Fruit fly (Drosophila melanogaster) whole organism, embryonic: ENCODE data around the gene CG42710.

Experiments used
- Atf3 ChIP-seq: fragments of 200-800 bp; sonication (Bioruptor generic); optimal IDR thresholded peaks from 3 replicates; lab custom pipeline; 2016; ENCODE audit warnings: missing biosample characterization, missing genetic modification characterization
- CG11504 ChIP-seq: fragments of 200-800 bp; sonication (Bioruptor generic); optimal IDR thresholded peaks from 3 replicates; lab custom pipeline; 2019; ENCODE audit warnings: missing biosample characterization, mild to moderate bottlenecking, missing genetic modification characterization, moderate library complexity
- CG12299 ChIP-seq: fragments of 200-800 bp; sonication (Bioruptor generic); optimal IDR thresholded peaks from 2 replicates; lab custom pipeline; 2018; ENCODE audit warnings: missing biosample characterization, mild to moderate bottlenecking, missing genetic modification characterization
- CG1233 ChIP-seq: fragments of 200-800 bp; sonication (Bioruptor generic); optimal IDR thresholded peaks from 4 replicates; lab custom pipeline; 2018; ENCODE audit warnings: missing biosample characterization, mild to moderate bottlenecking, missing genetic modification characterization
- CG15514 ChIP-seq: fragments of 200-800 bp; sonication (Bioruptor generic); optimal IDR thresholded peaks from 3 replicates; lab custom pipeline; 2017; ENCODE audit warnings: missing biosample characterization, missing genetic modification characterization, mild to moderate bottlenecking, moderate library complexity, missing genetic modification reagents
- CG17385 ChIP-seq: fragments of 200-800 bp; sonication (Bioruptor generic); optimal IDR thresholded peaks from 3 replicates; lab custom pipeline; 2018; ENCODE audit warnings: missing biosample characterization, mild to moderate bottlenecking, missing genetic modification characterization
- CG17829 ChIP-seq: fragments of 200-800 bp; optimal IDR thresholded peaks from 2 replicates; lab custom pipeline; 2019; ENCODE audit warnings: missing biosample characterization, mild to moderate bottlenecking, missing genetic modification characterization, moderate library complexity
- CG17912 ChIP-seq: fragments of 200-800 bp; sonication (Bioruptor generic); optimal IDR thresholded peaks from 2 replicates; lab custom pipeline; 2018; ENCODE audit warnings: missing biosample characterization, mild to moderate bottlenecking, missing genetic modification characterization
- CG18619 ChIP-seq: fragments of 200-800 bp; sonication (Bioruptor generic); optimal IDR thresholded peaks from 3 replicates; lab custom pipeline; 2017; ENCODE audit warnings: missing biosample characterization, mild to moderate bottlenecking, missing genetic modification characterization
- CG2116 ChIP-seq: fragments of 200-800 bp; sonication (Bioruptor generic); optimal IDR thresholded peaks from 3 replicates; lab custom pipeline; 2018; ENCODE audit warnings: missing biosample characterization, mild to moderate bottlenecking, missing genetic modification characterization
- CG2120 ChIP-seq: fragments of 200-800 bp; sonication (Bioruptor generic); optimal IDR thresholded peaks from 3 replicates; lab custom pipeline; 2016; ENCODE audit warnings: missing biosample characterization, missing genetic modification characterization
- CG30403 ChIP-seq: fragments of 200-800 bp; sonication (Bioruptor generic); optimal IDR thresholded peaks from 3 replicates; lab custom pipeline; 2016; ENCODE audit warnings: missing biosample characterization, missing genetic modification characterization
- CG4328 ChIP-seq: fragments of 200-800 bp; sonication (Bioruptor generic); optimal IDR thresholded peaks from 3 replicates; lab custom pipeline; 2017; ENCODE audit warnings: missing biosample characterization, missing genetic modification reagents, missing genetic modification characterization
- CG4404 ChIP-seq: fragments of 200-800 bp; sonication (Bioruptor generic); IDR thresholded peaks from 2 replicates; pipeline ENCODE4 v1.3.6; 2022; ENCODE audit warnings: missing biosample characterization, missing genetic modification characterization
- CG4617 ChIP-seq: fragments of 200-800 bp; sonication (Bioruptor generic); optimal IDR thresholded peaks from 3 replicates; lab custom pipeline; 2016; ENCODE audit warnings: missing biosample characterization, missing genetic modification characterization, borderline replicate concordance
- CG4730 ChIP-seq: fragments of 200-800 bp; sonication (Bioruptor generic); IDR thresholded peaks from 2 replicates; pipeline ENCODE4 v1.3.6; 2022; ENCODE audit warnings: missing biosample characterization, missing genetic modification characterization
- CG8944 ChIP-seq: fragments of 200-800 bp; sonication (Bioruptor generic); optimal IDR thresholded peaks from 3 replicates; lab custom pipeline; 2016; ENCODE audit warnings: missing biosample characterization, missing genetic modification characterization
- CG9609 ChIP-seq: fragments of 200-800 bp; sonication (Bioruptor generic); optimal IDR thresholded peaks from 3 replicates; lab custom pipeline; 2016; ENCODE audit warnings: missing biosample characterization, missing genetic modification characterization
- Dbx ChIP-seq: fragments of 200-800 bp; sonication (Bioruptor generic); IDR thresholded peaks from 3 replicates; pipeline ENCODE4 v1.3.6; 2022; ENCODE audit warnings: missing biosample characterization, missing genetic modification characterization
- Deaf1 ChIP-seq: fragments of 200-800 bp; optimal IDR thresholded peaks from 3 replicates; lab custom pipeline; 2019; ENCODE audit warnings: missing biosample characterization, mild to moderate bottlenecking, missing genetic modification characterization, moderate library complexity
- Dek ChIP-seq: fragments of 200-800 bp; sonication (Bioruptor generic); optimal IDR thresholded peaks from 3 replicates; lab custom pipeline; 2019; ENCODE audit warnings: missing biosample characterization, mild to moderate bottlenecking, missing genetic modification characterization, moderate library complexity
- ERR ChIP-seq: fragments of 200-800 bp; sonication (Bioruptor generic); optimal IDR thresholded peaks from 2 replicates; lab custom pipeline; 2016; ENCODE audit warnings: missing biosample characterization, missing genetic modification characterization
- Fer3 ChIP-seq: fragments of 200-800 bp; sonication (Bioruptor generic); optimal IDR thresholded peaks from 2 replicates; lab custom pipeline; 2018; ENCODE audit warnings: missing biosample characterization, mild to moderate bottlenecking, missing genetic modification characterization, moderate library complexity
- Gug ChIP-seq: fragments of 200-800 bp; sonication (Bioruptor generic); IDR thresholded peaks from 4 replicates; pipeline ENCODE4 v1.3.6; 2022; ENCODE audit warnings: missing biosample characterization, missing genetic modification characterization
- H2.0 ChIP-seq: fragments of 200-800 bp; sonication (Bioruptor generic); IDR thresholded peaks from 2 replicates; pipeline ENCODE4 v1.3.6; 2022; ENCODE audit warnings: missing biosample characterization, missing genetic modification characterization
- Hmr ChIP-seq: fragments of 200-800 bp; sonication (Bioruptor generic); optimal IDR thresholded peaks from 3 replicates; lab custom pipeline; 2017; ENCODE audit warnings: mild to moderate bottlenecking, missing biosample characterization, missing genetic modification reagents, missing genetic modification characterization
- MBD-R2 ChIP-seq: fragments of 200-800 bp; sonication (Bioruptor generic); IDR thresholded peaks from 2 replicates; pipeline ENCODE4 v1.3.6; 2022; ENCODE audit warnings: missing biosample characterization, missing genetic modification characterization
- PHDP ChIP-seq: fragments of 200-800 bp; sonication (Bioruptor generic); optimal IDR thresholded peaks from 3 replicates; lab custom pipeline; 2018; ENCODE audit warnings: missing biosample characterization, mild to moderate bottlenecking, missing genetic modification characterization, moderate library complexity
- Ravus ChIP-seq: fragments of 200-800 bp; sonication (Bioruptor generic); IDR thresholded peaks from 2 replicates; pipeline ENCODE4 v1.3.6; 2022; ENCODE audit warnings: missing biosample characterization, missing genetic modification characterization
- Rfx ChIP-seq: fragments of 200-800 bp; sonication (Bioruptor generic); IDR thresholded peaks from 2 replicates; pipeline ENCODE4 v1.3.6; 2022; ENCODE audit warnings: missing biosample characterization, missing genetic modification characterization
- Rx ChIP-seq: fragments of 200-800 bp; sonication (Bioruptor generic); IDR thresholded peaks from 2 replicates; pipeline ENCODE4 v1.3.6; 2022; ENCODE audit warnings: missing biosample characterization, missing genetic modification characterization
- al ChIP-seq: fragments of 200-800 bp; sonication (Bioruptor generic); IDR thresholded peaks from 2 replicates; pipeline ENCODE4 v1.3.6; 2022; ENCODE audit warnings: missing biosample characterization, missing genetic modification characterization
- ato ChIP-seq: fragments of 200-800 bp; sonication (Bioruptor generic); IDR thresholded peaks from 2 replicates; pipeline ENCODE4 v1.3.6; 2022; ENCODE audit warnings: missing biosample characterization, missing genetic modification characterization; ENCODE audit not compliant: partially characterized antibody
- dimm ChIP-seq: fragments of 200-800 bp; sonication (Bioruptor generic); IDR thresholded peaks from 2 replicates; pipeline ENCODE4 v1.3.6; 2022; ENCODE audit warnings: missing biosample characterization, missing genetic modification characterization
- her ChIP-seq: fragments of 200-800 bp; sonication (Bioruptor generic); optimal IDR thresholded peaks from 2 replicates; lab custom pipeline; 2016; ENCODE audit warnings: missing biosample characterization, missing genetic modification characterization
- kni ChIP-seq: fragments of 200-800 bp; sonication (Bioruptor generic); optimal IDR thresholded peaks from 3 replicates; lab custom pipeline; 2017; ENCODE audit warnings: mild to moderate bottlenecking, missing biosample characterization, missing genetic modification reagents, missing genetic modification characterization
- mirr ChIP-seq: fragments of 200-800 bp; sonication (Bioruptor generic); optimal IDR thresholded peaks from 3 replicates; lab custom pipeline; 2018; ENCODE audit warnings: missing biosample characterization, mild to moderate bottlenecking, missing genetic modification characterization
- ranshi ChIP-seq: fragments of 200-800 bp; sonication (Bioruptor generic); IDR thresholded peaks from 2 replicates; pipeline ENCODE4 v1.3.6; 2022; ENCODE audit warnings: missing biosample characterization, missing genetic modification characterization
- ro ChIP-seq: fragments of 200-800 bp; sonication (Bioruptor generic); IDR thresholded peaks from 2 replicates; pipeline ENCODE4 v1.3.6; 2022; ENCODE audit warnings: missing biosample characterization, missing genetic modification characterization
- row ChIP-seq: fragments of 200-800 bp; sonication (Bioruptor generic); IDR thresholded peaks from 3 replicates; pipeline ENCODE4 v1.3.6; 2022; ENCODE audit warnings: missing biosample characterization, missing genetic modification characterization
- run ChIP-seq: fragments of 200-800 bp; sonication (Bioruptor generic); optimal IDR thresholded peaks from 3 replicates; lab custom pipeline; 2018; ENCODE audit warnings: missing biosample characterization, mild to moderate bottlenecking, missing genetic modification characterization
- scrt ChIP-seq: fragments of 200-800 bp; sonication (Bioruptor generic); optimal IDR thresholded peaks from 2 replicates; lab custom pipeline; 2018; ENCODE audit warnings: missing biosample characterization, mild to moderate bottlenecking, missing genetic modification characterization, moderate library complexity
- sd ChIP-seq: fragments of 200-800 bp; sonication (Bioruptor generic); optimal IDR thresholded peaks from 3 replicates; lab custom pipeline; 2018; ENCODE audit warnings: missing biosample characterization, mild to moderate bottlenecking, missing genetic modification characterization, moderate library complexity
- shn ChIP-seq: fragments of 200-800 bp; sonication (Bioruptor generic); optimal IDR thresholded peaks from 3 replicates; lab custom pipeline; 2016; ENCODE audit warnings: missing biosample characterization, missing genetic modification characterization
- sna ChIP-seq: fragments of 200-800 bp; sonication (Bioruptor generic); IDR thresholded peaks from 2 replicates; pipeline ENCODE4 v1.3.6; 2022; ENCODE audit warnings: missing biosample characterization, missing genetic modification characterization; ENCODE audit not compliant: partially characterized antibody
- sob ChIP-seq: fragments of 200-800 bp; sonication (Bioruptor generic); IDR thresholded peaks from 2 replicates; pipeline ENCODE4 v1.3.6; 2022; ENCODE audit warnings: missing biosample characterization, missing genetic modification characterization
- stc ChIP-seq: fragments of 200-800 bp; sonication (Bioruptor generic); IDR thresholded peaks from 2 replicates; pipeline ENCODE4 v1.3.6; 2022; ENCODE audit warnings: missing biosample characterization, missing genetic modification characterization
- sug ChIP-seq: fragments of 200-800 bp; optimal IDR thresholded peaks from 2 replicates; lab custom pipeline; 2019; ENCODE audit warnings: missing biosample characterization, mild to moderate bottlenecking, missing genetic modification characterization, moderate library complexity
- unpg ChIP-seq: fragments of 200-800 bp; sonication (Bioruptor generic); optimal IDR thresholded peaks from 3 replicates; lab custom pipeline; 2018; ENCODE audit warnings: missing biosample characterization, mild to moderate bottlenecking, missing genetic modification characterization, moderate library complexity
- usp ChIP-seq: fragments of >200 bp; optimal IDR thresholded peaks from 2 replicates; lab custom pipeline; 2017; ENCODE audit warnings: missing biosample characterization, missing genetic modification characterization

CG42710 gene

dm6 chr2L:8735572-8735996 lies 46.7 kb downstream of the CG42710 start (continued):
- TF ChIP-seq CG4617: no peak
- no peak for TF ChIP-seq usp
- TF ChIP-seq CG17385: peak; percentile 52
- TF ChIP-seq Rfx (GFP tag; lab: Robert Waterston, UW): peak; percentile 68; the same call in 1 of the 2 replicates
- TF ChIP-seq row (GFP tag; lab: Robert Waterston, UW): peak; percentile 38; the same call in 1 of the 3 replicates
- TF ChIP-seq CG17829 (tag; lab: Kevin White, UChicago): peak; percentile 25
- peak; percentile 17 for TF ChIP-seq Dek
- 0 out of 4 replicates have a peak, but pooled peaks have one; percentile 15 for TF ChIP-seq Gug (GFP tag; lab: Robert Waterston, UW)
- TF ChIP-seq Hmr (GFP tag; lab: Kevin White, UChicago): peak; percentile 81
- no peak for TF ChIP-seq CG2116 (GFP tag; lab: Kevin White, UChicago)
- TF ChIP-seq CG4730: 0 out of 2 replicates have a peak, but pooled peaks have one; percentile 37
- peak; percentile 2 for TF ChIP-seq CG11504
- peak; percentile 47; the same call in 1 of the 2 replicates for TF ChIP-seq sna (GFP tag; lab: Robert Waterston, UW)
- TF ChIP-seq scrt: peak; percentile 52
- peak; percentile 59 for TF ChIP-seq ERR (GFP tag; lab: Kevin White, UChicago)
- TF ChIP-seq ro (GFP tag; lab: Robert Waterston, UW): no peak
- peak; percentile 32 for TF ChIP-seq Atf3 (GFP tag; lab: Kevin White, UChicago)
- peak; percentile 5 for TF ChIP-seq CG9609
- TF ChIP-seq sd (tag; lab: Kevin White, UChicago): peak; percentile 55
- no peak for TF ChIP-seq Rx
- TF ChIP-seq Ravus: peak; percentile 34; the same call in 1 of the 2 replicates
- peak; percentile 41 for TF ChIP-seq PHDP (tag; lab: Kevin White, UChicago)
- peak; percentile 5 for TF ChIP-seq shn (GFP tag; lab: Kevin White, UChicago)
- peak; percentile 59 for TF ChIP-seq CG1233 (GFP tag; lab: Kevin White, UChicago)
- TF ChIP-seq MBD-R2: peak; percentile 31; the same call in 1 of the 2 replicates
- TF ChIP-seq kni (GFP tag; lab: Kevin White, UChicago): peak; percentile 1
- peak; percentile 52; the same call in 1 of the 2 replicates for TF ChIP-seq ranshi (GFP tag; lab: Robert Waterston, UW)
- TF ChIP-seq H2.0: no peak
- peak; percentile 68; the same call in 1 of the 2 replicates for TF ChIP-seq sob (GFP tag; lab: Robert Waterston, UW)
- peak; percentile 65 for TF ChIP-seq CG15514
- TF ChIP-seq CG18619: peak; percentile 28
- TF ChIP-seq ato (GFP tag; lab: Robert Waterston, UW): peak; percentile 36; the same call in 1 of the 2 replicates
- TF ChIP-seq Deaf1 (tag; lab: Kevin White, UChicago): peak; percentile 67
- no peak for TF ChIP-seq CG4404 (GFP tag; lab: Robert Waterston, UW)
- TF ChIP-seq dimm (GFP tag; lab: Robert Waterston, UW): no peak
- TF ChIP-seq mirr: peak; percentile 75
- TF ChIP-seq CG30403: no peak
- TF ChIP-seq CG12299 (tag; lab: Kevin White, UChicago): no peak
- TF ChIP-seq CG17912: peak; percentile 47
- TF ChIP-seq stc (GFP tag; lab: Robert Waterston, UW): peak; percentile 72; the same call in 1 of the 2 replicates
- TF ChIP-seq her (GFP tag; lab: Kevin White, UChicago): peak; percentile 70
- TF ChIP-seq al (GFP tag; lab: Robert Waterston, UW): no peak
- peak; percentile 58 for TF ChIP-seq sug
- peak; percentile 43 for TF ChIP-seq CG2120 (GFP tag; lab: Kevin White, UChicago)
- TF ChIP-seq CG8944: no peak
- TF ChIP-seq Fer3: peak; percentile 51
- TF ChIP-seq Dbx (GFP tag; lab: Robert Waterston, UW): peak; percentile 74; the same call in 2 of the 3 replicates
- no peak for TF ChIP-seq unpg (GFP tag; lab: Kevin White, UChicago)
- TF ChIP-seq CG4328 (GFP tag; lab: Kevin White, UChicago): no peak
- no peak for TF ChIP-seq run (tag; lab: Kevin White, UChicago)
